ENCODE assay signal across 1 fruit fly cellular context in the genomic region with DNA sequence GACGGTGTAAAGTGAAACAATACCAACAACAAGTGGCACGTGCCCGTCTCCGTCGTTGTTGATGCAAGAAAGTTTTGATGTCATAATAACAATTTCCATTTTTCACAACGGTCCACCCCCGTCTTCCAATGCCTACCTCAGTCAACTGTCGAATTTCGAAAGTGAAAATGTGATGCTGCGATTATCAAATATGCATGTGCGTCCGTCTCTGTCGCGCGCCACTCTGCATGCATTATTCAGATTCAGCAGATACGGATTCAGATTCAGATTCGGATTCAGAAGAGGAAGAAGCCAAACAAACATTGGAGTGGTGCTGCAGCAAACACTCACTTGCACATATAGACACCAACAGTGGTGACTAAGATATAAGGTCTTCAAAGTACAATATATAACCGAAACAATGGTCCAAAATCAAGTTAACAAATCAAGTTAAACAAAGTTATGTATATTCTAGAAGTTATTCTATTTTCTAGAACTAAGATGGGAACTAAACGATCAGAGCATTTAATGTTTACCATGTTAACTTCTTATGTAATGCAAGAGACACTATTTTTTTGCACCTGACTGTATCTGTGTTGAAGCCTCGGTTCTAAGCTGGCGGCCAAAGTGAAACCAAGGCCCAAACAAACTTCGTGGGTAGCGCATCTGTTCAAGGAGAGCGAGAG.
TF ChIP-seq lines count a peak whose summit lies in the region.

No protein-coding gene starts in this region.

TF ChIP-seq in whole organism, embryonic, 481 proteins besides CTCF, POLR2A, EP300 and RAD21 (continued from another document and continues in another):
- no peak for TF ChIP-seq CG15601 (tag; optimal IDR thresholded peaks at IDR 0.05; lab: Kevin White, UChicago)
- no peak for TF ChIP-seq CG2120 (GFP tag; optimal IDR thresholded peaks at IDR 0.05; lab: Kevin White, UChicago)
- TF ChIP-seq NC2β (GFP tag; optimal IDR thresholded peaks at IDR 0.05; lab: Kevin White, UChicago), result no peak
- no peak for TF ChIP-seq Dref (GFP tag; IDR thresholded peaks at IDR 0.05; lab: Robert Waterston, UW)
- peak; percentile 40 for TF ChIP-seq dmrt11E (tag; optimal IDR thresholded peaks at IDR 0.05; lab: Kevin White, UChicago)
- TF ChIP-seq sqz (GFP tag; optimal IDR thresholded peaks at IDR 0.05; lab: Kevin White, UChicago), result no peak
- TF ChIP-seq Dip3 (GFP tag; optimal IDR thresholded peaks at IDR 0.05; lab: Kevin White, UChicago), result no peak
- no peak for TF ChIP-seq ac (GFP tag; optimal IDR thresholded peaks at IDR 0.05; lab: Kevin White, UChicago)
- TF ChIP-seq mam (GFP tag; optimal IDR thresholded peaks at IDR 0.05; lab: Kevin White, UChicago), result no peak
- peak; percentile 1 for TF ChIP-seq btn (GFP tag; optimal IDR thresholded peaks at IDR 0.05; lab: Kevin White, UChicago)
- TF ChIP-seq CG7839 (tag; optimal IDR thresholded peaks at IDR 0.05; lab: Kevin White, UChicago), result peak; percentile 35
- no peak for TF ChIP-seq gsb (GFP tag; IDR thresholded peaks at IDR 0.05; lab: Robert Waterston, UW)
- TF ChIP-seq H2.0 (GFP tag; IDR thresholded peaks at IDR 0.05; lab: Robert Waterston, UW), result no peak
- no peak for TF ChIP-seq CG6272 (GFP tag; IDR thresholded peaks at IDR 0.05; lab: Robert Waterston, UW)
- TF ChIP-seq knrl (GFP tag; IDR thresholded peaks at IDR 0.05; lab: Robert Waterston, UW; ENCODE audit: partially characterized antibody), result no peak
- peak; percentile 49 for TF ChIP-seq phol (tag; optimal IDR thresholded peaks at IDR 0.05; lab: Kevin White, UChicago)
- no peak for TF ChIP-seq TFAM (GFP tag; optimal IDR thresholded peaks at IDR 0.05; lab: Kevin White, UChicago)
- TF ChIP-seq Elba2 (GFP tag; optimal IDR thresholded peaks at IDR 0.05; lab: Kevin White, UChicago), result no peak
- TF ChIP-seq Hey (tag; optimal IDR thresholded peaks at IDR 0.05; lab: Kevin White, UChicago), result no peak
- no peak for TF ChIP-seq Atf6 (GFP tag; IDR thresholded peaks at IDR 0.05; lab: Robert Waterston, UW)
- TF ChIP-seq CG12769 (tag; optimal IDR thresholded peaks at IDR 0.05; lab: Kevin White, UChicago), result no peak
- TF ChIP-seq crp (GFP tag; optimal IDR thresholded peaks at IDR 0.05; lab: Kevin White, UChicago), result no peak
- no peak for TF ChIP-seq CG8281 (tag; optimal IDR thresholded peaks at IDR 0.05; lab: Kevin White, UChicago)
- TF ChIP-seq eve (GFP tag; optimal IDR thresholded peaks at IDR 0.05; lab: Kevin White, UChicago), result no peak
- no peak for TF ChIP-seq Opbp (GFP tag; IDR thresholded peaks at IDR 0.05; lab: Robert Waterston, UW; ENCODE audit: partially characterized antibody)
- peak; percentile 52 for TF ChIP-seq CG11504 (tag; optimal IDR thresholded peaks at IDR 0.05; lab: Kevin White, UChicago)
- no peak for TF ChIP-seq CG3995 (GFP tag; optimal IDR thresholded peaks at IDR 0.05; lab: Kevin White, UChicago)
- TF ChIP-seq Med (GFP tag; lab: Kevin White, UChicago), result peak; percentile 59
- TF ChIP-seq Oaz (GFP tag; IDR thresholded peaks at IDR 0.05; lab: Robert Waterston, UW), result no peak
- no peak for TF ChIP-seq CG16813 (GFP tag; IDR thresholded peaks at IDR 0.05; lab: Robert Waterston, UW; ENCODE audit: partially characterized antibody)
- TF ChIP-seq Hr3 (GFP tag; optimal IDR thresholded peaks at IDR 0.05; lab: Kevin White, UChicago), result no peak
- TF ChIP-seq CG34422 (GFP tag; IDR thresholded peaks at IDR 0.05; lab: Robert Waterston, UW), result no peak
- TF ChIP-seq CG4282 (GFP tag; optimal IDR thresholded peaks at IDR 0.05; lab: Kevin White, UChicago), result no peak
- TF ChIP-seq Xbp1 (GFP tag; optimal IDR thresholded peaks at IDR 0.05; lab: Kevin White, UChicago), result no peak
- no peak for TF ChIP-seq kah (GFP tag; optimal IDR thresholded peaks at IDR 0.05; lab: Kevin White, UChicago)
- no peak for TF ChIP-seq onecut (GFP tag; IDR thresholded peaks at IDR 0.05; lab: Robert Waterston, UW)
- peak in 1 of 3 experiments; percentile 42 for TF ChIP-seq lola (GFP tag; optimal IDR thresholded peaks at IDR 0.05; lab: Kevin White, UChicago)
- no peak for TF ChIP-seq Doc2 (GFP tag; IDR thresholded peaks at IDR 0.05; lab: Robert Waterston, UW)
- TF ChIP-seq Vsx1 (GFP tag; optimal IDR thresholded peaks at IDR 0.05; lab: Kevin White, UChicago), result no peak
- TF ChIP-seq dpn (GFP tag; optimal IDR thresholded peaks at IDR 0.05; lab: Kevin White, UChicago), result no peak
- no peak for TF ChIP-seq pan (optimal IDR thresholded peaks at IDR 0.05; lab: Kevin White, UChicago)
- no peak for TF ChIP-seq pan (GFP tag; optimal IDR thresholded peaks at IDR 0.05 in 1 of 2, IDR thresholded peaks at IDR 0.05 in 1 of 2)
- TF ChIP-seq CG1529 (GFP tag; optimal IDR thresholded peaks at IDR 0.05; lab: Kevin White, UChicago), result no peak
- TF ChIP-seq ap (GFP tag; IDR thresholded peaks at IDR 0.05; lab: Robert Waterston, UW), result peak; percentile 35; the same call in 1 of the 2 replicates
- TF ChIP-seq CG12155 (GFP tag; optimal IDR thresholded peaks at IDR 0.05; lab: Kevin White, UChicago), result no peak
- TF ChIP-seq chif (GFP tag; optimal IDR thresholded peaks at IDR 0.05; lab: Kevin White, UChicago), result peak; percentile 21 to 25
- TF ChIP-seq CG34376 (GFP tag; optimal IDR thresholded peaks at IDR 0.05; lab: Kevin White, UChicago), result no peak
- no peak for TF ChIP-seq CG7357 (GFP tag; IDR thresholded peaks at IDR 0.05; lab: Robert Waterston, UW)
- peak; percentile 21 for TF ChIP-seq CG4707 (GFP tag; optimal IDR thresholded peaks at IDR 0.05; lab: Kevin White, UChicago)
- no peak for TF ChIP-seq Abd-B (GFP tag; optimal IDR thresholded peaks at IDR 0.05; lab: Kevin White, UChicago)
- TF ChIP-seq Awh (GFP tag; IDR thresholded peaks at IDR 0.05; lab: Robert Waterston, UW), result no peak
- peak; percentile 35 for TF ChIP-seq CG1233 (GFP tag; optimal IDR thresholded peaks at IDR 0.05; lab: Kevin White, UChicago)
- TF ChIP-seq Sox102F (GFP tag; optimal IDR thresholded peaks at IDR 0.05; lab: Kevin White, UChicago), result peak; percentile 41
- no peak for TF ChIP-seq lbe (GFP tag; optimal IDR thresholded peaks at IDR 0.05; lab: Kevin White, UChicago)
- peak; percentile 4 for TF ChIP-seq Ssrp (tag; optimal IDR thresholded peaks at IDR 0.05; lab: Kevin White, UChicago)
- no peak for TF ChIP-seq ftz-f1 (GFP tag; optimal IDR thresholded peaks at IDR 0.05; lab: Kevin White, UChicago)
- TF ChIP-seq Usf (GFP tag; optimal IDR thresholded peaks at IDR 0.05; lab: Kevin White, UChicago), result no peak
- TF ChIP-seq cwo (GFP tag; optimal IDR thresholded peaks at IDR 0.05; lab: Kevin White, UChicago), result no peak
- no peak for TF ChIP-seq CG4360 (GFP tag; IDR thresholded peaks at IDR 0.05; lab: Robert Waterston, UW)
- TF ChIP-seq trem (tag; optimal IDR thresholded peaks at IDR 0.05; lab: Kevin White, UChicago), result peak; percentile 42
- no peak for TF ChIP-seq Dad (GFP tag; optimal IDR thresholded peaks at IDR 0.05; lab: Kevin White, UChicago)
- peak; percentile 63 for TF ChIP-seq gem (tag; optimal IDR thresholded peaks at IDR 0.05; lab: Kevin White, UChicago)
- no peak for TF ChIP-seq mld (GFP tag; IDR thresholded peaks at IDR 0.05; lab: Robert Waterston, UW; ENCODE audit: partially characterized antibody)
- TF ChIP-seq CG33213 (GFP tag; optimal IDR thresholded peaks at IDR 0.05; lab: Kevin White, UChicago), result no peak
- peak; percentile 21 for TF ChIP-seq nau (GFP tag; optimal IDR thresholded peaks at IDR 0.05; lab: Kevin White, UChicago)
- no peak for TF ChIP-seq CG14860 (GFP tag; IDR thresholded peaks at IDR 0.05; lab: Robert Waterston, UW; ENCODE audit: partially characterized antibody)
- no peak for TF ChIP-seq exex (tag; optimal IDR thresholded peaks at IDR 0.05; lab: Kevin White, UChicago)
- no peak for TF ChIP-seq Fer1 (GFP tag; optimal IDR thresholded peaks at IDR 0.05; lab: Kevin White, UChicago)
- no peak for TF ChIP-seq Rx (GFP tag; IDR thresholded peaks at IDR 0.05; lab: Robert Waterston, UW)
- TF ChIP-seq prd (optimal IDR thresholded peaks at IDR 0.05; lab: Kevin White, UChicago), result no peak
- peak; percentile 28; the same call in 1 of the 3 replicates for TF ChIP-seq prd (GFP tag; IDR thresholded peaks at IDR 0.05; lab: Robert Waterston, UW)
- TF ChIP-seq zfh1 (GFP tag; IDR thresholded peaks at IDR 0.05; lab: Robert Waterston, UW), result 0 out of 3 replicates have a peak, but pooled peaks have one; percentile 36
- no peak; the same call in 1 of the 2 replicates for TF ChIP-seq sisA (GFP tag; IDR thresholded peaks at IDR 0.05; lab: Robert Waterston, UW)
- TF ChIP-seq CG9797 (GFP tag; optimal IDR thresholded peaks at IDR 0.05; lab: Kevin White, UChicago), result no peak
- TF ChIP-seq Max (GFP tag; optimal IDR thresholded peaks at IDR 0.05; lab: Kevin White, UChicago), result no peak
- TF ChIP-seq CG9817 (tag; optimal IDR thresholded peaks at IDR 0.05; lab: Kevin White, UChicago), result no peak
- peak; percentile 66 for TF ChIP-seq CG1832 (GFP tag; optimal IDR thresholded peaks at IDR 0.05; lab: Kevin White, UChicago)
- TF ChIP-seq gcm (GFP tag; optimal IDR thresholded peaks at IDR 0.05; lab: Kevin White, UChicago), result no peak
- TF ChIP-seq slou (GFP tag; optimal IDR thresholded peaks at IDR 0.05; lab: Kevin White, UChicago), result no peak
- TF ChIP-seq CG1647 (GFP tag; optimal IDR thresholded peaks at IDR 0.05; lab: Kevin White, UChicago), result no peak
- TF ChIP-seq Dbx (GFP tag; IDR thresholded peaks at IDR 0.05; lab: Robert Waterston, UW), result no peak
- TF ChIP-seq bcd (GFP tag; optimal IDR thresholded peaks at IDR 0.05; lab: Kevin White, UChicago), result no peak
- TF ChIP-seq repo (GFP tag; optimal IDR thresholded peaks at IDR 0.05; lab: Kevin White, UChicago), result no peak
- TF ChIP-seq crol (GFP tag; IDR thresholded peaks at IDR 0.05; lab: Robert Waterston, UW), result 0 out of 2 replicates have a peak, but pooled peaks have one; percentile 20
- TF ChIP-seq CG10979 (tag; optimal IDR thresholded peaks at IDR 0.05; lab: Kevin White, UChicago), result peak; percentile 67
- no peak for TF ChIP-seq CG5953 (GFP tag; IDR thresholded peaks at IDR 0.05; lab: Robert Waterston, UW)
- TF ChIP-seq CG6765 (GFP tag; optimal IDR thresholded peaks at IDR 0.05; lab: Kevin White, UChicago), result no peak
- no peak for TF ChIP-seq CG18476 (GFP tag; optimal IDR thresholded peaks at IDR 0.05; lab: Kevin White, UChicago)
- TF ChIP-seq CG12942 (GFP tag; optimal IDR thresholded peaks at IDR 0.05; lab: Kevin White, UChicago), result no peak
- TF ChIP-seq ERR (GFP tag; optimal IDR thresholded peaks at IDR 0.05; lab: Kevin White, UChicago), result no peak
- TF ChIP-seq CG6791 (GFP tag; IDR thresholded peaks at IDR 0.05; lab: Robert Waterston, UW; ENCODE audit: partially characterized antibody), result no peak
- no peak for TF ChIP-seq sim (GFP tag; IDR thresholded peaks at IDR 0.05; lab: Robert Waterston, UW)
- TF ChIP-seq CG31365 (tag; optimal IDR thresholded peaks at IDR 0.05; lab: Kevin White, UChicago), result no peak
- no peak for TF ChIP-seq toy (GFP tag; IDR thresholded peaks at IDR 0.05; lab: Robert Waterston, UW)
- TF ChIP-seq Ptx1 (GFP tag; IDR thresholded peaks at IDR 0.05; lab: Robert Waterston, UW), result 0 out of 2 replicates have a peak, but pooled peaks have one; percentile 7
- no peak for TF ChIP-seq Hmx (GFP tag; optimal IDR thresholded peaks at IDR 0.05; lab: Kevin White, UChicago)
- TF ChIP-seq CG11723 (GFP tag; optimal IDR thresholded peaks at IDR 0.05; lab: Kevin White, UChicago), result no peak
- TF ChIP-seq CG6254 (GFP tag; optimal IDR thresholded peaks at IDR 0.05; lab: Kevin White, UChicago), result no peak
- peak; percentile 43; the same call in 1 of the 3 replicates for TF ChIP-seq row (GFP tag; IDR thresholded peaks at IDR 0.05; lab: Robert Waterston, UW)
- TF ChIP-seq CoRest (tag; optimal IDR thresholded peaks at IDR 0.05; lab: Kevin White, UChicago), result peak; percentile 15
- TF ChIP-seq Lpt (GFP tag; optimal IDR thresholded peaks at IDR 0.05; lab: Kevin White, UChicago), result no peak
- no peak for TF ChIP-seq gfzf (GFP tag; optimal IDR thresholded peaks at IDR 0.05; lab: Kevin White, UChicago)
- TF ChIP-seq PHDP (tag; optimal IDR thresholded peaks at IDR 0.05; lab: Kevin White, UChicago), result peak; percentile 2
- TF ChIP-seq CG17328 (GFP tag; IDR thresholded peaks at IDR 0.05; lab: Robert Waterston, UW), result peak; percentile 49; the same call in 1 of the 2 replicates
- no peak for TF ChIP-seq ttk (GFP tag; IDR thresholded peaks at IDR 0.05; lab: Robert Waterston, UW)
- peak; percentile 6 for TF ChIP-seq CG17359 (tag; optimal IDR thresholded peaks at IDR 0.05; lab: Kevin White, UChicago)
- no peak for TF ChIP-seq Gsc (GFP tag; IDR thresholded peaks at IDR 0.05; lab: Robert Waterston, UW)
- TF ChIP-seq fd96Cb (tag; optimal IDR thresholded peaks at IDR 0.05; lab: Kevin White, UChicago), result peak; percentile 34
- TF ChIP-seq pita (GFP tag; optimal IDR thresholded peaks at IDR 0.05; lab: Kevin White, UChicago), result no peak
- TF ChIP-seq CG15514 (GFP tag; optimal IDR thresholded peaks at IDR 0.05; lab: Kevin White, UChicago), result no peak
- peak; percentile 43; the same call in 1 of the 2 replicates for TF ChIP-seq CG31441 (GFP tag; IDR thresholded peaks at IDR 0.05; lab: Robert Waterston, UW)
- no peak for TF ChIP-seq CG14965 (GFP tag; optimal IDR thresholded peaks at IDR 0.05; lab: Kevin White, UChicago; ENCODE audit: borderline replicate concordance)
- TF ChIP-seq CG3065 (GFP tag; optimal IDR thresholded peaks at IDR 0.05; lab: Kevin White, UChicago), result no peak
- no peak for TF ChIP-seq gt (GFP tag; IDR thresholded peaks at IDR 0.05; lab: Robert Waterston, UW)
- no peak for TF ChIP-seq rib (GFP tag; IDR thresholded peaks at IDR 0.05; lab: Robert Waterston, UW)
- TF ChIP-seq CG6689 (GFP tag; IDR thresholded peaks at IDR 0.05; lab: Robert Waterston, UW), result peak; percentile 38; the same call in 1 of the 2 replicates
- TF ChIP-seq dysf (GFP tag; IDR thresholded peaks at IDR 0.05; lab: Robert Waterston, UW), result 0 out of 3 replicates have a peak, but pooled peaks have one; percentile 10
- TF ChIP-seq ro (GFP tag; IDR thresholded peaks at IDR 0.05; lab: Robert Waterston, UW), result no peak
- TF ChIP-seq CG31388 (GFP tag; optimal IDR thresholded peaks at IDR 0.05; lab: Kevin White, UChicago), result no peak
- TF ChIP-seq Neu2 (GFP tag; optimal IDR thresholded peaks at IDR 0.05; lab: Kevin White, UChicago; ENCODE audit: borderline replicate concordance), result no peak
- no peak for TF ChIP-seq CG12299 (tag; optimal IDR thresholded peaks at IDR 0.05; lab: Kevin White, UChicago)
- TF ChIP-seq CkIIα-i1 (GFP tag; IDR thresholded peaks at IDR 0.05; lab: Robert Waterston, UW), result no peak
- no peak for TF ChIP-seq ab (GFP tag; optimal IDR thresholded peaks at IDR 0.05; lab: Kevin White, UChicago)
- TF ChIP-seq CG5180 (GFP tag; optimal IDR thresholded peaks at IDR 0.05; lab: Kevin White, UChicago), result no peak
- TF ChIP-seq emc (GFP tag; optimal IDR thresholded peaks at IDR 0.05; lab: Kevin White, UChicago), result no peak
- no peak for TF ChIP-seq CG11085 (GFP tag; IDR thresholded peaks at IDR 0.05; lab: Robert Waterston, UW)
- peak; percentile 4 for TF ChIP-seq CG15696 (tag; optimal IDR thresholded peaks at IDR 0.05; lab: Kevin White, UChicago)
